Worm (Caenorhabditis elegans): Measurements from ENCODE around the gene W09D6.5.

DNA sequence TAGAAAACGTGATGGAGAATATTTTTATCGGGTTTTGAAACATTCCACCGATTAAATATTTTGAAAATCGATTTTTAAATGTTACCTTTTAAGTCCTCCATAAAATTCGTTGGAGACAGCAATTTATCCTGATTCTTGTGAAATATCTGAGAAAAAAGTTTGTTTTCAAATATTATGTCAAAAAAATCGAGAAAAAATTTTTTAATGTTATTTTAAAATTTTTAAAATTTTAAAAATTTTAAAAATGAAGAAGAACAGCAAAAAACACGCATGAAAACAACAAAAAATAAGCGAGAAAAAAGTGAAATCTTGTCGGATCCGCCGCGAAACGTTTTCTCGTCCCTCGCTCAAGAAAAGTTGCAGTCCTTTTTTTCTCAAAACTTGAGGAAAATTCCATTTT, 39.2 kb downstream of the W09D6.5 start, which contains the start of gene Y48A6C.8:
- TF ChIP-seq him-1 (tag; optimal IDR thresholded peaks at IDR 0.05) (no peak), dao-5 (tag; optimal IDR thresholded peaks at IDR 0.05) (no peak)

Measured in whole organism, L4/young adult.